Fruit fly (Drosophila melanogaster) whole organism, wandering third instar larva: Measurements from ENCODE around the gene SelG.

Experiments
- Abd-B ChIP-seq: fragments of >200 bp; optimal IDR thresholded peaks from 2 replicates; lab custom pipeline; 2017; ENCODE audit warnings: missing biosample characterization, missing genetic modification characterization
- Hr78 ChIP-seq: fragments of >200 bp; optimal IDR thresholded peaks from 2 replicates; lab custom pipeline; 2017; ENCODE audit warnings: missing biosample characterization, missing genetic modification characterization
- Hr83 ChIP-seq: fragments of 200-300 bp; sonication (Bioruptor generic); optimal IDR thresholded peaks from 2 replicates; lab custom pipeline; 2016; ENCODE audit warnings: missing biosample characterization, mild to moderate bottlenecking, missing genetic modification characterization, moderate library complexity; ENCODE audit not compliant: poor library complexity, severe bottlenecking
- Myc ChIP-seq: fragments of >200 bp; optimal IDR thresholded peaks from 2 replicates; lab custom pipeline; 2017
- dmrt93B ChIP-seq: fragments of 200-800 bp; sonication (Bioruptor generic); optimal IDR thresholded peaks from 2 replicates; lab custom pipeline; 2018; ENCODE audit warnings: missing biosample characterization, mild to moderate bottlenecking, missing genetic modification characterization
- foxo ChIP-seq, 2 experiments: fragments of 200-800 bp; sonication (Bioruptor generic); optimal IDR thresholded peaks; 2 replicates in 1 of 2; 3 replicates in 1 of 2; lab custom pipeline; 2016 to 2017; ENCODE audit warnings: missing biosample characterization in 2 of 2, missing genetic modification characterization in 2 of 2
- fru ChIP-seq: fragments of 200-800 bp; sonication (Bioruptor generic); optimal IDR thresholded peaks from 3 replicates; lab custom pipeline; 2016; ENCODE audit warnings: missing biosample characterization, mild to moderate bottlenecking, missing genetic modification characterization
- h ChIP-seq: fragments of 200-800 bp; sonication (Bioruptor generic); optimal IDR thresholded peaks from 3 replicates; lab custom pipeline; 2016; ENCODE audit warnings: missing biosample characterization, mild to moderate bottlenecking, missing genetic modification characterization
- psq ChIP-seq: fragments of 200-800 bp; sonication (Bioruptor generic); optimal IDR thresholded peaks from 3 replicates; lab custom pipeline; 2017; ENCODE audit warnings: missing biosample characterization, mild to moderate bottlenecking, missing genetic modification characterization, moderate library complexity
- woc ChIP-seq: sonication (Bioruptor generic); optimal IDR thresholded peaks from 2 replicates; lab custom pipeline; 2016; ENCODE audit warnings: missing biosample characterization, mild to moderate bottlenecking, missing genetic modification characterization

DNA sequence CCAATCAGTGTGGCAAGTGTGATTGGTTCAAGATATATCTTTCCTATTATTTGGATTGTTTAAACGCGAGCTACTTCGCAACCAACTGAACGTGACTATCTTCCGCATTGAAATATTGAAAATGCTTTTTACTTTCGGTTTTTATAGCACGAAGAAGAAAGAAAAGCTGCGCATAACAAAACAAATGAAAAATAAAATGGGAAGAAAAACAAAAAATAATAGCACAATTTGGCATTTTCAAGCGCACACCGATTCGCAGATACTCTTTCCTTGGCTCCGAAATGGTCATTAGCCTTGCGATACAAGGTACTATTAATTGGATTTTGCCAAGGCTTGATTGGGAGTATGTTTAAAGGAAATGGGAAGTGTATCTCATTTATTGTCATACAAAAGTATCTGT lies 37.5 kb downstream of the SelG start, which contains the start of gene Sclp:
- TF ChIP-seq h (GFP tag; lab: Kevin White, UChicago) (no peak), Hr83 (GFP tag; lab: Kevin White, UChicago) (no peak), dmrt93B (GFP tag; lab: Kevin White, UChicago) (no peak), fru (GFP tag; lab: Kevin White, UChicago) (no peak), Myc (lab: Kevin White, UChicago) (no peak), Abd-B (GFP tag; lab: Kevin White, UChicago) (no peak), woc (no peak), foxo (GFP tag; optimal IDR thresholded peaks at IDR 0.05; lab: Kevin White, UChicago) (no peak), Hr78 (GFP tag; lab: Kevin White, UChicago) (no peak), psq (no peak)
